Worm (Caenorhabditis elegans): ENCODE measurements around the gene C45B11.5.

The C45B11.5 gene

ce11 chrV:11041499-11041898 is at the start of gene C45B11.5:
C45B11.5 (plus strand) TSS chrV:11041799.
- TF ChIP-seq med-1 (GFP tag; optimal IDR thresholded peaks at IDR 0.05; ENCODE audit: insufficient read depth) (no peak), ztf-29 (GFP tag; IDR thresholded peaks at IDR 0.05) (no peak), tab-1 (GFP tag; IDR thresholded peaks at IDR 0.05) (no peak), T22C8.4 (GFP tag; IDR thresholded peaks at IDR 0.05) (no peak), ztf-23 (GFP tag; IDR thresholded peaks at IDR 0.05) (no peak), klf-2 (GFP tag; conservative IDR thresholded peaks at IDR 0.05) (no peak), cog-1 (tag; optimal IDR thresholded peaks at IDR 0.05) (no peak), flt-1 (GFP tag; IDR thresholded peaks at IDR 0.05) (no peak), ref-1 (GFP tag; conservative IDR thresholded peaks at IDR 0.05) (no peak)

ce11 chrV:10998797-10999196 is 42.8 kb upstream of the C45B11.5 start, which contains the start of gene F53B7.7:
F53B7.7 (plus strand) TSS chrV:10999097.
- TF ChIP-seq tab-1 (GFP tag; IDR thresholded peaks at IDR 0.05) (no peak), ref-1 (GFP tag; conservative IDR thresholded peaks at IDR 0.05) (no peak), cog-1 (tag; optimal IDR thresholded peaks at IDR 0.05) (no peak), ztf-23 (GFP tag; IDR thresholded peaks at IDR 0.05) (no peak), med-1 (GFP tag; optimal IDR thresholded peaks at IDR 0.05; ENCODE audit: insufficient read depth) (no peak), ztf-29 (GFP tag; IDR thresholded peaks at IDR 0.05) (no peak), T22C8.4 (GFP tag; IDR thresholded peaks at IDR 0.05) (no peak), flt-1 (GFP tag; IDR thresholded peaks at IDR 0.05) (no peak), klf-2 (GFP tag; conservative IDR thresholded peaks at IDR 0.05) (no peak)

ce11 chrV:11000650-11001049 is 40.9 kb upstream of the C45B11.5 start, which contains the start of gene isy-1:
isy-1 (minus strand) TSS chrV:11000699.
- TF ChIP-seq ztf-23 (GFP tag; IDR thresholded peaks at IDR 0.05) (peak; percentile 82), ztf-29 (GFP tag; IDR thresholded peaks at IDR 0.05) (no peak), klf-2 (GFP tag; conservative IDR thresholded peaks at IDR 0.05) (no peak)

- TF ChIP-seq ztf-29 (GFP tag; IDR thresholded peaks at IDR 0.05) (no peak), tab-1 (GFP tag; IDR thresholded peaks at IDR 0.05) (no peak), cog-1 (tag; optimal IDR thresholded peaks at IDR 0.05) (no peak), ref-1 (GFP tag; conservative IDR thresholded peaks at IDR 0.05) (no peak), flt-1 (GFP tag; IDR thresholded peaks at IDR 0.05) (no peak), ztf-23 (GFP tag; IDR thresholded peaks at IDR 0.05) (no peak), med-1 (GFP tag; optimal IDR thresholded peaks at IDR 0.05; ENCODE audit: insufficient read depth) (no peak), klf-2 (GFP tag; conservative IDR thresholded peaks at IDR 0.05) (no peak), T22C8.4 (GFP tag; IDR thresholded peaks at IDR 0.05) (no peak)
Measured at ce11 chrV:11002434-11002833, 39.2 kb upstream of the C45B11.5 start, which contains the start of gene F53B7.4. F53B7.4 (minus strand) TSS chrV:11002534.

ce11 chrV:11004094-11004493 is 37.5 kb upstream of the C45B11.5 start:
- TF ChIP-seq flt-1 (GFP tag; IDR thresholded peaks at IDR 0.05) (no peak), ztf-29 (GFP tag; IDR thresholded peaks at IDR 0.05) (no peak), klf-2 (GFP tag; conservative IDR thresholded peaks at IDR 0.05) (no peak), cog-1 (tag; optimal IDR thresholded peaks at IDR 0.05) (no peak), ztf-23 (GFP tag; IDR thresholded peaks at IDR 0.05) (no peak), T22C8.4 (GFP tag; IDR thresholded peaks at IDR 0.05) (no peak), tab-1 (GFP tag; IDR thresholded peaks at IDR 0.05) (no peak), med-1 (GFP tag; optimal IDR thresholded peaks at IDR 0.05; ENCODE audit: insufficient read depth) (no peak), ref-1 (GFP tag; conservative IDR thresholded peaks at IDR 0.05) (no peak)

ce11 chrV:11007651-11008050 is 33.9 kb upstream of the C45B11.5 start:
- TF ChIP-seq ztf-23 (GFP tag; IDR thresholded peaks at IDR 0.05) (no peak), flt-1 (GFP tag; IDR thresholded peaks at IDR 0.05) (no peak), klf-2 (GFP tag; conservative IDR thresholded peaks at IDR 0.05) (no peak), ztf-29 (GFP tag; IDR thresholded peaks at IDR 0.05) (no peak), med-1 (GFP tag; optimal IDR thresholded peaks at IDR 0.05; ENCODE audit: insufficient read depth) (no peak), T22C8.4 (GFP tag; IDR thresholded peaks at IDR 0.05) (no peak), cog-1 (tag; optimal IDR thresholded peaks at IDR 0.05) (no peak), tab-1 (GFP tag; IDR thresholded peaks at IDR 0.05) (no peak), ref-1 (GFP tag; conservative IDR thresholded peaks at IDR 0.05) (no peak)

- TF ChIP-seq klf-2 (GFP tag; conservative IDR thresholded peaks at IDR 0.05), result no peak
Measured at ce11 chrV:11009124-11009524, 32.5 kb upstream of the C45B11.5 start.

- TF ChIP-seq med-1 (GFP tag; optimal IDR thresholded peaks at IDR 0.05; ENCODE audit: insufficient read depth) (no peak), tab-1 (GFP tag; IDR thresholded peaks at IDR 0.05) (no peak), flt-1 (GFP tag; IDR thresholded peaks at IDR 0.05) (no peak), cog-1 (tag; optimal IDR thresholded peaks at IDR 0.05) (no peak), ref-1 (GFP tag; conservative IDR thresholded peaks at IDR 0.05) (no peak), klf-2 (GFP tag; conservative IDR thresholded peaks at IDR 0.05) (no peak), ztf-23 (GFP tag; IDR thresholded peaks at IDR 0.05) (no peak), T22C8.4 (GFP tag; IDR thresholded peaks at IDR 0.05) (no peak), ztf-29 (GFP tag; IDR thresholded peaks at IDR 0.05) (no peak)
Measured at ce11 chrV:11010768-11011167, 30.8 kb upstream of the C45B11.5 start.

- no peak for TF ChIP-seq ztf-29 (GFP tag; IDR thresholded peaks at IDR 0.05)
- no peak for TF ChIP-seq cog-1 (tag; optimal IDR thresholded peaks at IDR 0.05)
- TF ChIP-seq med-1 (GFP tag; optimal IDR thresholded peaks at IDR 0.05; ENCODE audit: insufficient read depth), result no peak
- no peak for TF ChIP-seq T22C8.4 (GFP tag; IDR thresholded peaks at IDR 0.05)
- TF ChIP-seq ztf-23 (GFP tag; IDR thresholded peaks at IDR 0.05), result no peak
- TF ChIP-seq flt-1 (GFP tag; IDR thresholded peaks at IDR 0.05), result no peak
- no peak for TF ChIP-seq tab-1 (GFP tag; IDR thresholded peaks at IDR 0.05)
- no peak for TF ChIP-seq ref-1 (GFP tag; conservative IDR thresholded peaks at IDR 0.05)
- TF ChIP-seq klf-2 (GFP tag; conservative IDR thresholded peaks at IDR 0.05), result no peak
Measured at ce11 chrV:11011807-11012206, 29.8 kb upstream of the C45B11.5 start.

ce11 chrV:11012419-11012818 is 29.2 kb upstream of the C45B11.5 start, which contains the start of gene C13G3.1:
C13G3.1 (minus strand) TSS chrV:11012465.
- TF ChIP-seq ztf-29 (GFP tag; IDR thresholded peaks at IDR 0.05) (no peak), klf-2 (GFP tag; conservative IDR thresholded peaks at IDR 0.05) (no peak), cog-1 (tag; optimal IDR thresholded peaks at IDR 0.05) (no peak), tab-1 (GFP tag; IDR thresholded peaks at IDR 0.05) (no peak), flt-1 (GFP tag; IDR thresholded peaks at IDR 0.05) (no peak), ref-1 (GFP tag; conservative IDR thresholded peaks at IDR 0.05) (no peak), T22C8.4 (GFP tag; IDR thresholded peaks at IDR 0.05) (no peak), med-1 (GFP tag; optimal IDR thresholded peaks at IDR 0.05; ENCODE audit: insufficient read depth) (no peak), ztf-23 (GFP tag; IDR thresholded peaks at IDR 0.05) (no peak)
